Fruit fly (Drosophila melanogaster) whole organism, pupa: ENCODE measurements around the gene CG1316.

Experiments used
- CG13204 ChIP-seq: fragments of 200-800 bp; sonication (Bioruptor generic); optimal IDR thresholded peaks from 2 replicates; lab custom pipeline; 2018; ENCODE audit warnings: missing biosample characterization, mild to moderate bottlenecking, missing genetic modification characterization, moderate library complexity
- D1 ChIP-seq: fragments of 200-800 bp; sonication (Bioruptor generic); optimal IDR thresholded peaks from 2 replicates; lab custom pipeline; 2018; ENCODE audit warnings: missing biosample characterization, mild to moderate bottlenecking, missing genetic modification characterization, moderate library complexity
- EcR ChIP-seq: fragments of 200-800 bp; sonication (Bioruptor generic); optimal IDR thresholded peaks from 3 replicates; lab custom pipeline; 2019; ENCODE audit warnings: missing biosample characterization, missing genetic modification characterization, mild to moderate bottlenecking, moderate library complexity, missing genetic modification reagents
- Snoo ChIP-seq: fragments of 200-800 bp; sonication (Bioruptor generic); optimal IDR thresholded peaks from 3 replicates; lab custom pipeline; 2017; ENCODE audit warnings: missing biosample characterization, mild to moderate bottlenecking, missing genetic modification characterization, inconsistent platforms

dm6 chr3L:4293711-4294110 lies 10.1 kb downstream of the CG1316 start:
- TF ChIP-seq Snoo (tag; lab: Kevin White, UChicago) (no peak), EcR (GFP tag; lab: Kevin White, UChicago) (no peak), CG13204 (GFP tag; lab: Kevin White, UChicago) (no peak), D1 (tag; lab: Kevin White, UChicago) (no peak)
